Worm (Caenorhabditis elegans) whole organism, early embryonic: ENCODE data around the gene C14B1.2.

Source experiments
- F13C5.2 ChIP-seq: sonication (generic microtip); optimal IDR thresholded peaks from 2 replicates; lab custom pipeline; 2017; ENCODE audit warnings: mild to moderate bottlenecking, missing genetic modification characterization, inconsistent platforms, missing compliant biosample characterization
- ama-1 ChIP-seq: fragments of 150-350 bp; optimal IDR thresholded peaks from 2 replicates; lab custom pipeline; 2014
- ceh-13 ChIP-seq: fragments of 200-800 bp; sonication (Bioruptor generic); optimal IDR thresholded peaks from 2 replicates; lab custom pipeline; 2018; ENCODE audit warnings: mild to moderate bottlenecking, missing genetic modification characterization, missing compliant biosample characterization
- flt-1 ChIP-seq: fragments of 200-800 bp; sonication (Bioruptor generic); IDR thresholded peaks from 2 replicates; pipeline ENCODE4 v1.3.6; 2022; ENCODE audit warnings: missing genetic modification characterization, missing compliant biosample characterization
- pes-1 ChIP-seq: fragments of 200-800 bp; sonication (Bioruptor generic); IDR thresholded peaks from 2 replicates; pipeline ENCODE4 v1.3.6; 2022; ENCODE audit warnings: missing genetic modification reagents, missing genetic modification characterization, missing compliant biosample characterization

DNA sequence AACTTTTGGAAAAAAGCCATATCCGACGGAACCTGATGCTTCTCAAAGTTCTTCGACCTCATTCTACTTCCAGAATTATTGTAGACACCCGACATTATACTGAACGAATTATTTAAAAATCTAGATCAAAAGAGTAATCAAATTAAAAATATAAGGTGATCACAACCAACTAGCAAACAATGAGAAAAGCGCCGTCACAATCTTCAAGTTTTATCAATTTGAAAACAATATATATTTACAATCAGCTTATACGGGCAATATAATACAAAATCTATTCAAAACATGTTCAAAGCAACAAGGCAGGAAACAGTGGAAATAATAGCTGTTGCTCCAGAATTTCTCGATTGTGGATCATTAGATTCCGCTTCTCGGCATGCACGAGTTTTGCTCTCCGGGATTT lies 22.8 kb downstream of the C14B1.2 start, which contains the start of gene C14B1.12:
- TF ChIP-seq F13C5.2 (tag; lab: Kevin White, UChicago) = no peak
- no peak for TF ChIP-seq ama-1 (lab: Kevin White, UChicago)
- TF ChIP-seq flt-1 (GFP tag; lab: Robert Waterston, UW) = no peak
- no peak for TF ChIP-seq pes-1 (GFP tag; lab: Robert Waterston, UW)
- no peak for TF ChIP-seq ceh-13 (GFP tag; lab: Kevin White, UChicago)
